Fruit fly (Drosophila melanogaster) whole organism, pupa: ENCODE data around the gene Kcmf1.

Experiments used
- CG12605 ChIP-seq: fragments of 200-800 bp; sonication (Bioruptor generic); IDR thresholded peaks from 2 replicates; pipeline ENCODE4 v1.3.6; 2022; ENCODE audit warnings: missing biosample characterization, missing genetic modification characterization
- CG17806 ChIP-seq: fragments of 200-800 bp; sonication (Bioruptor generic); optimal IDR thresholded peaks from 2 replicates; lab custom pipeline; 2018; ENCODE audit warnings: missing biosample characterization, mild to moderate bottlenecking, missing genetic modification characterization, moderate library complexity
- CG4496 ChIP-seq: fragments of 200-800 bp; sonication (Bioruptor generic); IDR thresholded peaks from 3 replicates; pipeline ENCODE4 v1.3.6; 2022; ENCODE audit warnings: missing biosample characterization, missing genetic modification characterization
- CG8159 ChIP-seq: fragments of 200-800 bp; sonication (Bioruptor generic); optimal IDR thresholded peaks from 3 replicates; lab custom pipeline; 2018; ENCODE audit warnings: missing biosample characterization, mild to moderate bottlenecking, missing genetic modification characterization, moderate library complexity
- Ets98B ChIP-seq: fragments of 200-800 bp; sonication (Bioruptor generic); IDR thresholded peaks from 2 replicates; pipeline ENCODE4 v1.3.6; 2022; ENCODE audit warnings: missing biosample characterization, missing genetic modification characterization

DNA sequence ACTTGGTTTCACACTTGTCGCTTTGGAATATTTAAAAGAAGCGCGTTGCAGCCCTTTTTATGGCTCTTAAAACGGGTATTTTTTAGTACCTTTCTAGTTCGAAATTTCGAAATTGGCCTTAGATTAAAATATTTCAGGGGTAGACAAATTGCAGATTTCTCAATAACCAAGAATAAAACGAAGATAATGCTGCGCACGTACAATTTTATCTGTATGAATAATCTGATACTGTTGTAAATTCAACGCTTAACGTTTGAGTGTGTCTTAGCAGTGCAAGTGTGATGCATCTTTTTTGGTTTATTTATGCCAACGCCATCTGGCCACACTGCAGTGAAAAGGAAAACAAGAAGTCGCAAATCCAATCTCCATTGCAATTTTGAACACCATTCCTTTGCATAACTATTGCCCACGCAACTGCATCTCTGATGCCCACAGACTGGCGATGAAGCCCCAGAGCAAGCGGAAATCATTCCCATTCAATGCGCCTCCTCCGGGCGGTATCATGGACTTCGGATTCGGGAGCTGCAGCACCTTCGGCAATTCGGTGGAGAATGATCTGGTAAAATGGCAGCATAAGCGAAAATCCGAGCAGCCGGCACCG lies 35.9 kb upstream of the Kcmf1 start, which contains the start of gene Nmdmc:
- TF ChIP-seq CG8159 (tag; lab: Kevin White, UChicago) (no peak), CG17806 (no peak), CG12605 (GFP tag; lab: Robert Waterston, UW) (no peak), Ets98B (GFP tag; lab: Robert Waterston, UW) (no peak), CG4496 (GFP tag; lab: Robert Waterston, UW) (no peak)
